Worm (Caenorhabditis elegans): ENCODE data around the gene ZK896.5.

The ZK896.5 gene

ce11 chrIV:12879557-12879956, at the start of gene ZK896.5:
Gene ZK896.5 (minus strand): TSS chrIV:12879645.
- TF ChIP-seq nhr-20 (tag; optimal IDR thresholded peaks at IDR 0.05) (peak; percentile 4), F16B12.6 (tag; optimal IDR thresholded peaks at IDR 0.05) (no peak), elt-2 (tag; optimal IDR thresholded peaks at IDR 0.05) (peak; percentile 78), unc-30 (tag; optimal IDR thresholded peaks at IDR 0.05) (no peak), efl-1 (optimal IDR thresholded peaks at IDR 0.05) (no peak), efl-1 (GFP tag; optimal IDR thresholded peaks at IDR 0.05 in 1 of 2) (peak in 1 of 2 experiments; percentile 38)

- TF ChIP-seq snpc-4 (tag; optimal IDR thresholded peaks at IDR 0.05) (no peak), C16A3.4 (tag; optimal IDR thresholded peaks at IDR 0.05) (no peak), vab-15 (tag; optimal IDR thresholded peaks at IDR 0.05) (no peak), grh-1 (GFP tag; IDR thresholded peaks at IDR 0.05) (no peak)
These were observed 47.2 kb upstream of the ZK896.5 start, which contains the start of gene srlf-5 for ce11 chrIV:12926639-12927038. Gene srlf-5 (minus strand): TSS chrIV:12926739.

- no peak for TF ChIP-seq ceh-88 (GFP tag; IDR thresholded peaks at IDR 0.05)
- no peak for TF ChIP-seq ama-1 (optimal IDR thresholded peaks at IDR 0.05)
- TF ChIP-seq snpc-4 (tag; optimal IDR thresholded peaks at IDR 0.05), result no peak
- TF ChIP-seq Y116A8C.19 (tag; optimal IDR thresholded peaks at IDR 0.05; ENCODE audit: borderline replicate concordance), result no peak
- no peak for TF ChIP-seq nhr-90 (tag; optimal IDR thresholded peaks at IDR 0.05; ENCODE audit: poor library complexity)
- no peak for TF ChIP-seq egl-27 (tag; optimal IDR thresholded peaks at IDR 0.05)
These were observed 44.9 kb upstream of the ZK896.5 start, which contains the start of gene srlf-4 for ce11 chrIV:12924332-12924731. Gene srlf-4 (minus strand): TSS chrIV:12924432.

ce11 chrIV:12921027-12921426, 41.6 kb upstream of the ZK896.5 start, which contains the start of gene C32H11.4:
Gene C32H11.4 (plus strand): TSS chrIV:12921264.
- TF ChIP-seq lin-39 (tag; optimal IDR thresholded peaks at IDR 0.05), result no peak
- peak; percentile 89 for TF ChIP-seq elt-2 (tag; optimal IDR thresholded peaks at IDR 0.05)

- TF ChIP-seq egl-27 (tag; optimal IDR thresholded peaks at IDR 0.05), result no peak
- TF ChIP-seq ces-1 (GFP tag; optimal IDR thresholded peaks at IDR 0.05), result no peak
- no peak for TF ChIP-seq ztf-4 (tag; optimal IDR thresholded peaks at IDR 0.05)
- no peak for TF ChIP-seq nhr-85 (tag)
- no peak for TF ChIP-seq hpl-2 (GFP tag; optimal IDR thresholded peaks at IDR 0.05)
- TF ChIP-seq tlp-1 (tag; optimal IDR thresholded peaks at IDR 0.05), result no peak
- TF ChIP-seq fkh-10 (GFP tag; optimal IDR thresholded peaks at IDR 0.05), result no peak
- TF ChIP-seq nhr-77 (tag; optimal IDR thresholded peaks at IDR 0.05), result no peak
- no peak for TF ChIP-seq F16B12.6 (tag; optimal IDR thresholded peaks at IDR 0.05)
- no peak for TF ChIP-seq elt-3 (tag; optimal IDR thresholded peaks at IDR 0.05)
- TF ChIP-seq alr-1 (tag; optimal IDR thresholded peaks at IDR 0.05; ENCODE audit: borderline replicate concordance), result no peak
These were observed 41.1 kb upstream of the ZK896.5 start for ce11 chrIV:12920553-12920952.

- peak; percentile 46 for TF ChIP-seq hlh-4 (tag; optimal IDR thresholded peaks at IDR 0.05)
- TF ChIP-seq grh-1 (GFP tag; IDR thresholded peaks at IDR 0.05), result no peak
These were observed 38.8 kb upstream of the ZK896.5 start, which contains the start of gene C32H11.3 for ce11 chrIV:12918256-12918655. Gene C32H11.3 (plus strand): TSS chrIV:12918556.

ce11 chrIV:12915479-12915878, 36.0 kb upstream of the ZK896.5 start, which contains the start of gene srz-15:
Gene srz-15 (plus strand): TSS chrIV:12915779.
- no peak for TF ChIP-seq jun-1 (tag; optimal IDR thresholded peaks at IDR 0.05)
- TF ChIP-seq egl-13 (tag; optimal IDR thresholded peaks at IDR 0.05), result no peak
- TF ChIP-seq lir-3 (tag; optimal IDR thresholded peaks at IDR 0.05; ENCODE audit: poor library complexity), result no peak
- TF ChIP-seq dpl-1 (GFP tag; optimal IDR thresholded peaks at IDR 0.05), result no peak
- no peak for TF ChIP-seq pag-3 (tag; optimal IDR thresholded peaks at IDR 0.05; ENCODE audit: borderline replicate concordance, insufficient read depth)
- TF ChIP-seq F16B12.6 (tag; optimal IDR thresholded peaks at IDR 0.05), result no peak
- TF ChIP-seq Y116A8C.19 (tag; optimal IDR thresholded peaks at IDR 0.05; ENCODE audit: borderline replicate concordance), result no peak
- TF ChIP-seq nhr-71 (tag; optimal IDR thresholded peaks at IDR 0.05), result no peak
- TF ChIP-seq lin-15B (tag; optimal IDR thresholded peaks at IDR 0.05), result no peak
- TF ChIP-seq vab-15 (tag; optimal IDR thresholded peaks at IDR 0.05), result no peak
